Fruit fly (Drosophila melanogaster): ENCODE measurements around the gene CG42371.

Gene CG42371

DNA sequence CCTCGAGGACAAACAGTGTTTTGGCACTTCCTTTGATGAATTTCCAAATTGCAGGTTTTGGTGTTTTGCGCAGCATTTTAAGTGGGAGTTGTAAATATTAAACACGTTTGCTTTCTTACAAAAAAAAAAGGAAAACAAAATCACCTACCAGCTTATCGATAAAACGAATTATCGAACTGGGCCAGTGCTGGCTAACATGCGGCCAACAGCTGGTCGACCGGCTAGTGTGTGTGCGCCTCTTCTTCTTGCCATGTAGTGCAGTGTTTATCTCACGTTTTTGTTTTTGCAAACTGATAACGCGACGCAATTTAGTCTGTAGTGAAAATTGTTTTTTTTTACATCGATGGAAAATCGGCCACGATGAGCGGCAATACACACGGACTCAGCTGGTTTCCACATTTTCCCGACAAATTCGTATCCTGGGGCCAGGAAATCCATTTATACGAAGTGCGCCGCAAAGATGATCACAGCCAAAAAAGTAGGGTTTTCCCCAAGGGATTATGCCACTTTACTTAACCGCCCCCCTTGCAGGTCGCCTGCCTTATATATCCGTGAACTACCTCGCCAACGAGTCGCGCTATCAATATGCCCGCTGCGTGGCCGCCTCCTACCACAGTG lies at the start of gene CG42371, which contains the start of the genes CG15386 and mio:
Gene CG42371, minus strand, starts transcription at position 180 of the 618 bp plus-strand sequence.
Gene CG15386, minus strand, starts transcription at position 180 of the 618 bp plus-strand sequence.
Gene mio, plus strand, starts transcription at position 224 of the 618 bp plus-strand sequence.
- TF ChIP-seq CG8478 (optimal IDR thresholded peaks at IDR 0.05) (no peak), CTCF (optimal IDR thresholded peaks at IDR 0.05) (no peak)

DNA sequence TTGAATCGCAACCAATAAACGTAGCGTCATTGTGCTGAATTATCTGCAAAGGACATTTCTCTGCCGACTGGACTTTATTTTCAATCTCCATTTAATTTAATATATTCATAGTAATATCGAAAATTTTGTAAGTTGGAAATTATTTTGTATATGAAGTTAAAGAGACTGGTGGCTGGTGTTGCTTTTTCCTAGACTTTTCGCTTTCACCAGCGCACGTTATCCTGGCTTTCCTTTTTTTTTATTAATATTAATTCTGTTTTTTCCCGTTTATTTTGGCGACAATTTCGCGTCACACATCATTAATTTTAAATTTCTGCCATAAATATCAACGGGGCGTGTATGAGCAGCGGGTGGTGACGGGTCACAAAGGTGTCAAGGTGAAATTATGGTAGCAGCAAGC lies 48.2 kb upstream of the CG42371 start, which contains the start of gene CG34049:
Gene CG34049, minus strand, starts transcription at position 101 of the 400 bp plus-strand sequence.
- TF ChIP-seq CG8478 (optimal IDR thresholded peaks at IDR 0.05) = no peak

DNA sequence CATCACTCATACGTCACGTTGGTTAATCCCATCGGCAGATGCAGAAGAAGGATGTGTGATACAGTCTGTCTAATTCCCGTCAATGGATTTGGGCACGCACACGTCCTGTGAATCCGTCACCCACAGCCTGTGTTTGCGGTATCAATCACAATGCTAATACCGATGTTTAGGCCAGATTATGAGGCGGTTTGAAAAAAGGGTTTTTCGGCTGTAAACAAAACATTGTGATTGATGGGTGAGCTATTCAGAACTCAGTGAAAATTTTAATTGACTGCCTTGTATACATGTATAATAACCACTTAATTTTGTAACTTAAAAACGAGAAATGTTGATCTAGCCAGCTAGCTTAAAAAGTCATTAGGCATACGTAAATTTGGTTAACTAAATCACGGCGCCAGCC lies 46.1 kb upstream of the CG42371 start, which contains the start of gene CG4270:
Gene CG4270, plus strand, starts transcription at position 301 of the 400 bp plus-strand sequence.
- TF ChIP-seq CTCF (optimal IDR thresholded peaks at IDR 0.05) = no peak
- no peak for TF ChIP-seq CG8478 (optimal IDR thresholded peaks at IDR 0.05)

DNA sequence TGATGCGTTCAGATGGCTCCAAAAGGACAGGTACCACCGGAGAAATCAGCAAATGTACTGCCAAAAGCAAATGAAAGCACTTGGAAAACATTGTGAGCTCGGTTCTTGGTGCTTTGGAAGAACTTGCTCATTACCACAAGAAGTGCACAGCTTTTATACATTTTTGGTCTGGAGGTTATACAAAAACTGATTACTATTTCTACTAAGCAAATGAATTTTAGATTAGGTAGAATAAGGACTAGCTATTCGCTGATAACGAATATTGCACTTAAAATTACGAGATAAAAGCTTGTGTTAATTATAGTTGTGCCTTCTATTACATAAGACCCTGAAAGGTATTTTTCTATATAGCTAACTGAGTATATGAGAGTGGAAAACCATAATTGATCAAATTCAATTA lies 37.9 kb upstream of the CG42371 start, which contains the start of gene Send1:
Gene Send1, minus strand, starts transcription at position 101 of the 400 bp plus-strand sequence.
- no peak for TF ChIP-seq CTCF (optimal IDR thresholded peaks at IDR 0.05)
- TF ChIP-seq CG8478 (optimal IDR thresholded peaks at IDR 0.05) = no peak

DNA sequence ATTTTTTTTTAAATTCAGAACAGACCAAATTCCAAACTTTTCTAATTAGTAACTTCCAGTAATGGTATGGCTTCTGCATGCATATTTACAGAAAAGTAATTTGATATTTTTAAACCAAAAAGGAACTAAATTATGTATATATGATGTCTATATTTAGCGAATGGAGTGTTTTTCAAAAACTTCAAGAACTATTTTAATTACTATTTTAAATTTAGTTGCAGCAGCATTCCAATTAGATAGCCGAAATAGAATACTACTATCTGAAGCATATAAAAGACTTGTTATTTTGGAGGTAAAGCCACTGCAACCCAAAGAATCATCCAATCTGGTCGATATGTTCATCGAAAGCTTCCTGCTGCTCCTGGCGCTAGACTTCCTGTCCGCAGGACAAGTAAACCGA lies 35.7 kb upstream of the CG42371 start, which contains the start of gene CG17234:
Gene CG17234, plus strand, starts transcription at position 301 of the 400 bp plus-strand sequence.
- no peak for TF ChIP-seq CTCF (optimal IDR thresholded peaks at IDR 0.05)
- no peak for TF ChIP-seq CG8478 (optimal IDR thresholded peaks at IDR 0.05)

DNA sequence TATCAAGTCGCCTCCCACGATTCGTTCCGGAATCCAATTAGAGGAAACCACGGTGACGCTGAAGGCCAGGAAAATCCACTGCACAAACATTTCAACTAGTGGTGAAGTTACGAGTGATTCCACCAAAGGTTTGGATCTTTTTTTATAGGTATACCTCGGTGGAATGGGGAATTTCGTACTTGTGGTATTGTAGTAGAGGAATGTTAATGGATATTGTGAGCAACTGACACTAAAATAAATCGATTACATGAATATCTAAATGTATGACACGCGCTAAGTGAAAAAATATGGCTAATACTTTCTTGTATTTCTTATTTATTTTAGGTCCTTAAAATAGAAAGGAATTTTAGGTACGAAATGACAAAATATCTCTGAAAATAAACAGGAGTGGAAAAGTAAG lies 35.2 kb upstream of the CG42371 start, which contains the start of gene CG17239:
Gene CG17239, minus strand, starts transcription at position 101 of the 400 bp plus-strand sequence.
- TF ChIP-seq CG8478 (optimal IDR thresholded peaks at IDR 0.05) (no peak), CTCF (optimal IDR thresholded peaks at IDR 0.05) (no peak)

DNA sequence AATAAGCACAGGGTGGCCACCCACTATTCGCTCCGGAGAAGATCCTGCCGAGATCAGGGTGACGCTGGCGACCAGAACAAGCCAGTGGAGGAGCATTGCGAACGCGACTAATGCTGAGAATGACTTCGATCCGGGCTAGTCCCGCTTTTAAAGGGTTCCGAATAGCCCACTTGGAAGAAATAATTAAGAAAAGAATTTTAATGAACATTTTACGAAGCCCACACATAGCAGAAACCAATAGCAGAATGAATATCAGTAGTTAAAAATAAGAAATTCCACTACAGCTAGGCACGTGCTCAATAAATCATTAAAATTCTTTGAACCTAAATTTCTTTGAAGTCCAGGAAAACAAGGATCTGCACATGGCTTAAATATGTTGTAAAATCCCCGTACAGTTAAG lies 34.1 kb upstream of the CG42371 start, which contains the start of gene Ser12:
Gene Ser12, minus strand, starts transcription at position 101 of the 400 bp plus-strand sequence.
- TF ChIP-seq CTCF (optimal IDR thresholded peaks at IDR 0.05) = no peak
- no peak for TF ChIP-seq CG8478 (optimal IDR thresholded peaks at IDR 0.05)

DNA sequence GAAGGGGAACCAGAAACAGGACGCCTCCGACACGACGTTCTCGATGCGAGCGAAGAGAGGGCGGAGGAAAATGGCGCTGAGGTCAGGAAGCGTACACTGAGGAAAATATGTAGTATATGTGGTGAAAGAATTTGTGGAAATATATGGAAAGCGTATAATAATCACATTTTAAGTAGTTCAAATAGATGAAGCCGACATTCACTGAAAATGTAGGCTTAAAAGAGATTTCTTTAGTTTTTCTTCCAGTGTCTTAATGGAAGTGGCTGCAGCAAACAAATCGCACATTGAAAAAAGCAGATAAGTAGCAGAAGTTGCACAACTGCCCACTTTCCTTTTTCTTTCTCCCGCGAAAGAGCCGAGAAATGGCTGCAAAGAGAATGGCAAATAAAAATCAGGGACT lies 32.5 kb upstream of the CG42371 start:
- TF ChIP-seq CTCF (optimal IDR thresholded peaks at IDR 0.05) (no peak), CG8478 (optimal IDR thresholded peaks at IDR 0.05) (no peak)

DNA sequence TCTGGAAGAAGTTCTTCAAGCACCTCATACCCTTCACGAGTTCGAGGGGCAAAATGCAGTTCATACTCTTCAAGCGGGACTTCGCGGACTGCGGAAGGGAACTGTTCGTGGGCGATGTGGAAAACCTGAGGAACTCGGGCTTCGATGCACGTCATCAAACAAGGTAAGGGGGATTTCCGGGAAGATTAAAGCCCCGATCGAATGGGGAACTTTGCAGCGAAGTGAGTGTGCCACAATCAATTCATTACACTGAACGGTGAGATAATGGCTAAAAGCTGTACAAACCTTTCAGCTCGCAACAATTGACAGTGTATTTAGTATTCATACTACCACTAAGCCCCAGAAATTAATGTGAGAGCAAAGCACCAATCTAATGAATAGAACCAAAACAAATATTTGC lies 25.7 kb upstream of the CG42371 start:
- TF ChIP-seq CG8478 (optimal IDR thresholded peaks at IDR 0.05) (no peak), CTCF (optimal IDR thresholded peaks at IDR 0.05) (no peak)

DNA sequence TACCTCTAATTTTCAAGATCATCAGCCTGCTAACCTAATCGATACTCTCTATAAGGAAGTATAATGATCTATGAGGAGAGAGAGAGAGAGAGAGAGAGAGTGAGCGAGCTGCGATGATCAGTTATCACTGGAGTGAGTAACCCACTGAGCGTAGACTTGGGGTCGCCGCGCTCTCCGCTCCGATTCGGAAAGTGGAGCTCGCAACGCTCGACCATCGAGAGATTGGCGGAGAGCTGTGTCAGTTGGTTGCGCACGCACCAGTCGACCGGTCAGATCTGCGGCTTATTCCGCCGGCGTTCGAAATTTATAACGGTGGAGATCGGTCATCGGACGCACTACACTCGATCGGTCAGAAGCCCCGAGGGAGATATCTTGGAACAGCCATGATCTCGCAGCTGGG lies 25.1 kb upstream of the CG42371 start, which contains the start of gene CG4267:
Gene CG4267, plus strand, starts transcription at position 240 of the 400 bp plus-strand sequence.
- no peak for TF ChIP-seq CG8478 (optimal IDR thresholded peaks at IDR 0.05)
- no peak for TF ChIP-seq CTCF (optimal IDR thresholded peaks at IDR 0.05)

DNA sequence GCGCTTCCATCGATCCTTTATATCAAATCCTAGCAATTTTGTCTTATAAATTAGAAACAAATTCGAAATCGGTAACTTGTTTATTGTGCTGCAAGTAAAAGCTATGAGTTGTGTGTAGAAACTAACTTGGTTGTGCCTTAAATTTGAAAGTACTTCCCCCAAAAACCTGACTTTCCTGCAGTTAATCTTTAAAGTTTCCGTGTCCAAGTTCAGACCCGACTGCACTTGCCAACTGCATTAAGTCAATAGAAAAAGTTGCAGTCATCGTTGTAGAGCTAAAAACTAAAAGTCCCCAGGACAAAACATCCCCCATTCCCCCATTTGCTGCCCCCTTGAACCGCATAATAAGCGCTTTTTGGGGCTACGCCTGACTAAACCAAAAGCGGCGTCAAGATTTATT lies 23.4 kb upstream of the CG42371 start, which contains the start of gene Tengl1:
Gene Tengl1, minus strand, starts transcription at position 101 of the 400 bp plus-strand sequence.
- TF ChIP-seq CG8478 (optimal IDR thresholded peaks at IDR 0.05) = no peak
- no peak for TF ChIP-seq CTCF (optimal IDR thresholded peaks at IDR 0.05)

DNA sequence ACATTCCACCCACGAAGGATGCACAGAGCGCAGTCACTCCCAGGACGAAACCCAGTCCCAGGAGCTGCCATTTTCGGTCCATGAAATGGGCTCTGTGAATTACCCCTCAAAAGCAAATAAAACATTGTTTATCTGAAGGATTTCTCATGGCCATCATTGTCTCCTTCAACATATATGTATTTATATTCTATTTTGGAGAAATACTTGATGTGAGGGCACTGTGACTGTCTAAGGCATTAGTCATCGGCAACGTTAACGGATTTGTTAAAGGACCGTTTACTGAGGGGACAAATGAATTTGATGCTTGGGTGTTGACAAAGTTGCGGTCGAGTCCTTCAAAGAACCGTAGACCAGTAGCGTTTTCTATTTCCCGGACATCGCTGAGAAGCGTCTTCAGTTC lies 22.2 kb upstream of the CG42371 start, which contains the start of gene Tengl2:
Gene Tengl2, minus strand, starts transcription at position 101 of the 400 bp plus-strand sequence.
- TF ChIP-seq CTCF (optimal IDR thresholded peaks at IDR 0.05) (no peak), CG8478 (optimal IDR thresholded peaks at IDR 0.05) (no peak)

DNA sequence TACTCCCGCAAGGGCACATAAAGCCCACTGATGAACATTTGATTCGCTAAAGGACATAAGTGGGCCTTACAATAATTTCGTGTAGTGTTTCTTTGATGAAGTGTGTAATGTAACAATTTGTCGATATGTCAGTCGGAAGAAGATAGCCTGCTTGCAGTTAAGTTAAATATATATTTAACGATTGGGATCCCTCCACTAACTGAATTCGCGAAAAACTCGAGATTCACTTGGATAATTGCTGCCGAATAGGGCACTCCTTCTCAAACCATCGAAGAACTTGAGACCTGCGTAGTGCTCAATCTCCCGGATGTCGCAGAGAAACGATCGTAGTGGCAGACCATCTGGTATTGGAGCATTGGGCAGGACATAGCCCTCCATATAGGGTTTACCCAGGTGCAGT lies 21.1 kb upstream of the CG42371 start, which contains the start of gene Tengl3:
Gene Tengl3, minus strand, starts transcription at position 101 of the 400 bp plus-strand sequence.
- TF ChIP-seq CG8478 (optimal IDR thresholded peaks at IDR 0.05) (no peak), CTCF (optimal IDR thresholded peaks at IDR 0.05) (no peak)

DNA sequence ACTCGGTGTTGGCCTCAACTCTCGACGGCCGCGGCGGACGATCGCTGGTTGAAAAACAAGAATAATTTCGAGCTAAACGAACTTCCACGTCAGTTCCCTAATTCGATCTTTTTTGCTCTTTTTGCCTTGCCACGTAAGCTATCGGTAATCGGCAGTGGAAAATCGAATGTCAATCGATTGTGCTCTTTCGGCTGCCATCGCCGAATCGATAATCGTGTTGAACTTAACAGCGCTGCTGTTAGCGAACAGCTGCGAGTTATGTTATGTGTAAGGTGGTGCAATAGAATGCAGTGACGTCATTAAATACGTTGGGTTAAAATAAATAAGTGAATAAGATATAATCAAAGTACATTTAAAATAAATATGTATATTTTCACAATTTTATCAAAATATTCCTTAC lies 19.7 kb upstream of the CG42371 start, which contains the start of gene Sec24CD:
Gene Sec24CD, minus strand, starts transcription at position 123 of the 400 bp plus-strand sequence.
- no peak for TF ChIP-seq CG8478 (optimal IDR thresholded peaks at IDR 0.05)
- no peak for TF ChIP-seq CTCF (optimal IDR thresholded peaks at IDR 0.05)

DNA sequence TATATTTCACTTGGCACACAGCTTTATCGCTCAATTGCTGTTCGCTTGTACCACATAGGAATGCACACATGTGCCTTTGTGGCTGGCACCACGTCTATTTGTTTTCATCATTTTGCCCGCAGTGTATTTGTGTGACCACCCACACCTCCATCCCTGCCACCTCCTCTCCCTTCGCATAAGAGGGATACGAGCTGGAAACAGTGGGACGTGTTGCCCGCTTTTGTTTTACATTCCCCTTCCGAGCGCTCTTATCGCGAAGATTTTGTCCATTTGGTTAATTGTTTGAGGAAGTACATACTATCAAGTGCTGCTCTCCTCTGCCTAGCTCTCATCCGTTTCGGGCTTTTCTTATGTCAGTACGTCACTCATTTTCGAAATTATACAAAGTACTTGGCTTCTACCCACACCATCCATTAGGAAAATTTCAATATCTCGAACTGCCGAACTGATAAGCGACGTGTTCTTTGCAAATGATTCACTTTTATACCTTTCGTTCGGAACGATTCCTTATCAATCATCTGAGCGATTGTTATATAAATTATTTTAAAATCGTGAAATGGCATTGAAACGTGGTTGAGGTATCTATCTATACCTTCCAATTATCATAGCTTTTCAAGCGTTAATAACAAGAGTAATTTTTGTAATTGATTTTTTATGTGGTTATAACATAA lies 11.3 kb upstream of the CG42371 start:
- TF ChIP-seq CG8478 (optimal IDR thresholded peaks at IDR 0.05) (no peak), CTCF (optimal IDR thresholded peaks at IDR 0.05) (no peak)

Data from S2 (cell line).